Worm (Caenorhabditis elegans) whole organism, L1 larva: ENCODE data around the gene amt-4.

Experiments used
- dpl-1 ChIP-seq, 3 experiments: fragments of 150-350 bp in 2 of 3; sonication (generic microtip) in 1 of 3; optimal IDR thresholded peaks; 2 replicates each; lab custom pipeline; 2014 to 2017; ENCODE audit warnings: missing biosample characterization in 3 of 3, missing genetic modification characterization in 3 of 3, missing genetic modification reagents in 3 of 3
- unc-130 ChIP-seq: fragments of 150-350 bp; optimal IDR thresholded peaks from 2 replicates; lab custom pipeline; 2017; ENCODE audit warnings: missing biosample characterization, missing genetic modification characterization, inconsistent platforms

- TF ChIP-seq dpl-1 (GFP tag; optimal IDR thresholded peaks at IDR 0.05; lab: Kevin White, UChicago) (no peak), unc-130 (tag; lab: Kevin White, UChicago) (no peak)
Measured at ce11 chrX:4615034-4615433, 49.9 kb downstream of the amt-4 start.
